Worm (Caenorhabditis elegans): ENCODE data around the gene C05D11.13.

DNA sequence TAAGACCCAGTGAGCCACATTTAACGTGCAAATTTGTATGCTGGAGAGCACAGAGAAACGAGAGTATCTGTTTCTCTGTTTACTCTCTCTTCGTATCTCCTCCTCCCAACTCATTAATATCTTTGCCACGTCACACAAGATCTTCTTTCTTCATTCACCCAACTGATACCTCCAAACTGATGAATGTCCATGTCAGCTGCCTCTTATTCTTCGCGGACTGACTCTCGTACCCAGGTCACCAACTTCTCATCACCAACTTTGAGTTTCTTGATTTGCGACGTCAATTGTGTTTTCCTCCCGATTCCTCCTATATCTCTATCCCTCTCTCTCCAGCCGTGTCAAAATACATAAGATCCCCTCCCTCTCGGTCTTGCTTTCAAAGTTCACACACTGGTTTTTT is 42.0 kb downstream of the C05D11.13 start:
- TF ChIP-seq ceh-82 (tag; optimal IDR thresholded peaks at IDR 0.05): no peak
- no peak for TF ChIP-seq elt-1 (tag; optimal IDR thresholded peaks at IDR 0.05)
- no peak for TF ChIP-seq R02D3.7 (tag; optimal IDR thresholded peaks at IDR 0.05)
- TF ChIP-seq ZK546.5 (tag; optimal IDR thresholded peaks at IDR 0.05): no peak
- no peak for TF ChIP-seq fkh-2 (tag; optimal IDR thresholded peaks at IDR 0.05)

All from whole organism, L3 larva.